Fruit fly (Drosophila melanogaster): ENCODE results near the gene csw.
A peak's percentile ranks its signal among the peaks of the same experiment; 100 is the strongest.

Gene csw

dm6 chrX:2050070-2050899 lies 43.7 kb upstream of the csw start, which contains the start of gene moody (continued):
- peak; percentile 99 for TF ChIP-seq lab (GFP tag; optimal IDR thresholded peaks at IDR 0.05)
- TF ChIP-seq CG11695 (GFP tag; IDR thresholded peaks at IDR 0.05) = peak; percentile 94
- peak in 1 of 2 experiments; percentile 89 for TF ChIP-seq Hr78 (GFP tag; optimal IDR thresholded peaks at IDR 0.05)
- TF ChIP-seq wdn (GFP tag; IDR thresholded peaks at IDR 0.05) = peak; percentile 99
- TF ChIP-seq CG30020 (tag; optimal IDR thresholded peaks at IDR 0.05) = peak; percentile 64
- TF ChIP-seq CG13424 (tag; optimal IDR thresholded peaks at IDR 0.05) = peak; percentile 97
- TF ChIP-seq CG12744 (GFP tag; optimal IDR thresholded peaks at IDR 0.05) = peak; percentile 96
- TF ChIP-seq CG15696 (tag; optimal IDR thresholded peaks at IDR 0.05) = peak; percentile 88
- TF ChIP-seq Sry-δ (GFP tag; optimal IDR thresholded peaks at IDR 0.05) = peak; percentile 60
- no peak for TF ChIP-seq D (optimal IDR thresholded peaks at IDR 0.05)
- peak; percentile 92 for TF ChIP-seq D (GFP tag; optimal IDR thresholded peaks at IDR 0.05)
- TF ChIP-seq Kr (GFP tag; optimal IDR thresholded peaks at IDR 0.05) = no peak
- TF ChIP-seq CG42726 (GFP tag; IDR thresholded peaks at IDR 0.05; ENCODE audit: partially characterized antibody) = no peak
- TF ChIP-seq CG11723 (GFP tag; optimal IDR thresholded peaks at IDR 0.05) = peak; percentile 97
- TF ChIP-seq CTCF (GFP tag; optimal IDR thresholded peaks at IDR 0.05) = peak; percentile 63
- TF ChIP-seq CG7271 (tag; optimal IDR thresholded peaks at IDR 0.05) = no peak
- TF ChIP-seq unc-4 (GFP tag; IDR thresholded peaks at IDR 0.05; ENCODE audit: partially characterized antibody) = peak; percentile 58
- no peak for TF ChIP-seq fru (optimal IDR thresholded peaks at IDR 0.05)
- peak; percentile 94 for TF ChIP-seq tap (tag; optimal IDR thresholded peaks at IDR 0.05)
- TF ChIP-seq CG33557 (GFP tag; optimal IDR thresholded peaks at IDR 0.05) = peak; percentile 86
- peak; percentile 94 for TF ChIP-seq Sox102F (GFP tag; optimal IDR thresholded peaks at IDR 0.05)
- TF ChIP-seq dpn (GFP tag; optimal IDR thresholded peaks at IDR 0.05) = peak; percentile 98 to 99
- peak; percentile 95 for TF ChIP-seq NC2β (GFP tag; optimal IDR thresholded peaks at IDR 0.05)
- TF ChIP-seq lola (GFP tag; optimal IDR thresholded peaks at IDR 0.05) = peak in 1 of 3 experiments; percentile 82
- TF ChIP-seq row (GFP tag; IDR thresholded peaks at IDR 0.05) = peak; percentile 100
- TF ChIP-seq chm (GFP tag; IDR thresholded peaks at IDR 0.05) = peak; percentile 99
- TF ChIP-seq fd96Cb (tag; optimal IDR thresholded peaks at IDR 0.05) = peak; percentile 91
- peak; percentile 99 for TF ChIP-seq sens (GFP tag)
- TF ChIP-seq Mad (GFP tag; optimal IDR thresholded peaks at IDR 0.05) = peak; percentile 97
- TF ChIP-seq HLHmδ (GFP tag; optimal IDR thresholded peaks at IDR 0.05) = peak; percentile 97
- peak; percentile 91 for TF ChIP-seq Ravus (GFP tag; IDR thresholded peaks at IDR 0.05)
- TF ChIP-seq CG10366 (GFP tag; IDR thresholded peaks at IDR 0.05) = peak; percentile 99
- peak; percentile 90 for TF ChIP-seq CG15011 (GFP tag; optimal IDR thresholded peaks at IDR 0.05)
- TF ChIP-seq CG34422 (GFP tag; IDR thresholded peaks at IDR 0.05) = peak; percentile 98
- peak; percentile 45 for TF ChIP-seq pzg (GFP tag; optimal IDR thresholded peaks at IDR 0.05)
- TF ChIP-seq zfh1 (GFP tag; IDR thresholded peaks at IDR 0.05) = peak; percentile 99
- peak; percentile 92 for TF ChIP-seq ham (GFP tag; IDR thresholded peaks at IDR 0.05)
- peak; percentile 99 for TF ChIP-seq Hmr (GFP tag; optimal IDR thresholded peaks at IDR 0.05)
- peak; percentile 97 for TF ChIP-seq chn (GFP tag; optimal IDR thresholded peaks at IDR 0.05)
- TF ChIP-seq CG18764 (GFP tag; optimal IDR thresholded peaks at IDR 0.05) = peak; percentile 92
- peak; percentile 97 for TF ChIP-seq CG9817 (tag; optimal IDR thresholded peaks at IDR 0.05)
- TF ChIP-seq NK7.1 (GFP tag; optimal IDR thresholded peaks at IDR 0.05) = peak; percentile 96
- TF ChIP-seq Chrac-16 (GFP tag; optimal IDR thresholded peaks at IDR 0.05) = peak; percentile 98
- TF ChIP-seq Lhr (GFP tag; optimal IDR thresholded peaks at IDR 0.05) = peak; percentile 71
- TF ChIP-seq gfzf (GFP tag; optimal IDR thresholded peaks at IDR 0.05) = peak; percentile 24
- TF ChIP-seq CG9215 (GFP tag; IDR thresholded peaks at IDR 0.05) = peak; percentile 97
- peak; percentile 91 for TF ChIP-seq Adf1 (GFP tag; IDR thresholded peaks at IDR 0.05)
- TF ChIP-seq HmgD (GFP tag; optimal IDR thresholded peaks at IDR 0.05) = peak; percentile 99
- peak; percentile 98 for TF ChIP-seq Taf1 (GFP tag; IDR thresholded peaks at IDR 0.05)

Measured in whole organism, embryonic.